Worm (Caenorhabditis elegans) whole organism, L4 larva: Measurements from ENCODE around the gene R05C11.2.
"Not testable (repeated sequence)": the region's sequence is repeated elsewhere in the genome, so short reads cannot be mapped to it uniquely, and the experiment has no call there.

Experiments used
- F10B5.3 ChIP-seq: sonication (generic microtip); optimal IDR thresholded peaks from 2 replicates; lab custom pipeline; 2016; ENCODE audit warnings: mild to moderate bottlenecking, missing genetic modification characterization, missing compliant biosample characterization
- F26F4.8 ChIP-seq: fragments of 200-800 bp; sonication (Bioruptor generic); conservative IDR thresholded peaks from 2 replicates; pipeline ENCODE4 v1.3.6; 2022; ENCODE audit warnings: missing genetic modification characterization, missing compliant biosample characterization
- F44E2.7 ChIP-seq: fragments of 200-800 bp; sonication (Bioruptor generic); IDR thresholded peaks from 2 replicates; pipeline ENCODE4 v2.1.2; 2022; ENCODE audit warnings: missing genetic modification characterization, missing compliant biosample characterization
- aha-1 ChIP-seq: fragments of 150-350 bp; peaks from one replicate; lab custom pipeline; 2014; ENCODE audit warnings: missing biosample characterization, missing genetic modification characterization
- arid-1 ChIP-seq: fragments of 200-800 bp; sonication (Bioruptor generic); conservative IDR thresholded peaks from 2 replicates; pipeline ENCODE4 v1.3.6; 2022; ENCODE audit warnings: missing genetic modification reagents, missing genetic modification characterization, missing compliant biosample characterization
- ceh-32 ChIP-seq: sonication (generic microtip); optimal IDR thresholded peaks from 2 replicates; lab custom pipeline; 2016; ENCODE audit warnings: mild to moderate bottlenecking, missing genetic modification characterization, missing compliant biosample characterization; ENCODE audit not compliant: poor library complexity
- ceh-82 ChIP-seq: sonication (generic microtip); optimal IDR thresholded peaks from 2 replicates; lab custom pipeline; 2017; ENCODE audit warnings: missing biosample characterization, missing genetic modification characterization
- ces-1 ChIP-seq: fragments of 150-350 bp; sonication (generic microtip); optimal IDR thresholded peaks from 4 replicates; lab custom pipeline; 2014; ENCODE audit warnings: missing biosample characterization, missing genetic modification reagents, missing genetic modification characterization
- ctbp-1 ChIP-seq: fragments of 200-800 bp; sonication (Bioruptor generic); IDR thresholded peaks from 2 replicates; pipeline ENCODE4 v1.3.6; 2022; ENCODE audit warnings: missing genetic modification reagents, missing genetic modification characterization, missing compliant biosample characterization
- dmd-8 ChIP-seq: fragments of 200-800 bp; sonication (Bioruptor generic); IDR thresholded peaks from 2 replicates; pipeline ENCODE4 v1.3.6; 2022; ENCODE audit warnings: missing genetic modification characterization, missing compliant biosample characterization
- dpl-1 ChIP-seq: fragments of 150-350 bp; optimal IDR thresholded peaks from 2 replicates; lab custom pipeline; 2014; ENCODE audit warnings: missing biosample characterization, missing genetic modification reagents, missing genetic modification characterization
- egl-43 ChIP-seq: fragments of 200-800 bp; sonication (Bioruptor generic); IDR thresholded peaks from 2 replicates; pipeline ENCODE4 v1.3.6; 2022; ENCODE audit warnings: missing genetic modification reagents, missing genetic modification characterization, missing compliant biosample characterization
- fkh-10 ChIP-seq: fragments of 150-350 bp; optimal IDR thresholded peaks from 2 replicates; lab custom pipeline; 2014; ENCODE audit warnings: missing biosample characterization, missing genetic modification reagents, missing genetic modification characterization
- fos-1 ChIP-seq: fragments of 150-350 bp; optimal IDR thresholded peaks from 2 replicates; lab custom pipeline; 2014; ENCODE audit warnings: missing biosample characterization, missing genetic modification characterization
- hlh-11 ChIP-seq: fragments of 200-800 bp; sonication (Bioruptor generic); optimal IDR thresholded peaks from 2 replicates; lab custom pipeline; 2018; ENCODE audit warnings: mild to moderate bottlenecking, missing genetic modification characterization, missing compliant biosample characterization
- hmg-1.1 ChIP-seq: fragments of 200-800 bp; sonication (Bioruptor generic); IDR thresholded peaks from 2 replicates; pipeline ENCODE4 v1.3.6; 2022; ENCODE audit warnings: missing genetic modification reagents, missing genetic modification characterization, missing compliant biosample characterization
- lin-1 ChIP-seq: fragments of 200-800 bp; sonication (Bioruptor generic); IDR thresholded peaks from 2 replicates; pipeline ENCODE4 v1.3.6; 2022; ENCODE audit warnings: missing genetic modification reagents, missing genetic modification characterization, missing compliant biosample characterization
- lin-13 ChIP-seq: fragments of 150-350 bp; optimal IDR thresholded peaks from 2 replicates; lab custom pipeline; 2014; ENCODE audit warnings: missing biosample characterization, missing genetic modification reagents, missing genetic modification characterization
- lin-29 ChIP-seq: fragments of 200-800 bp; sonication (Bioruptor generic); IDR thresholded peaks from 2 replicates; pipeline ENCODE4 v1.3.6; 2022; ENCODE audit warnings: missing genetic modification reagents, missing genetic modification characterization, missing compliant biosample characterization
- lin-39 ChIP-seq: fragments of 150-350 bp; optimal IDR thresholded peaks from 2 replicates; lab custom pipeline; 2014; ENCODE audit warnings: missing biosample characterization, missing genetic modification reagents, missing genetic modification characterization
- lsy-2 ChIP-seq, 2 experiments: fragments of 150-350 bp in 1 of 2; sonication (generic microtip) in 1 of 2; optimal IDR thresholded peaks; 2 replicates each; lab custom pipeline; 2014 to 2017; ENCODE audit warnings: missing biosample characterization in 2 of 2, missing genetic modification characterization in 2 of 2
- mdl-1 ChIP-seq, 2 experiments: fragments of 150-350 bp in 1 of 2; sonication (generic microtip) in 1 of 2; optimal IDR thresholded peaks; 2 replicates each; lab custom pipeline; 2014 to 2017; ENCODE audit warnings: missing biosample characterization in 2 of 2, missing genetic modification characterization in 2 of 2
- mep-1 ChIP-seq: fragments of 150-350 bp; sonication (generic microtip); optimal IDR thresholded peaks from 3 replicates; lab custom pipeline; 2014; ENCODE audit warnings: missing biosample characterization, missing genetic modification characterization
- mxl-2 ChIP-seq: fragments of 200-800 bp; sonication (Bioruptor generic); conservative IDR thresholded peaks from 2 replicates; pipeline ENCODE4 v1.3.6; 2022; ENCODE audit warnings: missing genetic modification reagents, missing genetic modification characterization, missing compliant biosample characterization
- nhr-10 ChIP-seq: fragments of 150-350 bp; optimal IDR thresholded peaks from 2 replicates; lab custom pipeline; 2014; ENCODE audit warnings: missing biosample characterization, missing genetic modification characterization
- nhr-11 ChIP-seq: fragments of 150-350 bp; optimal IDR thresholded peaks from 2 replicates; lab custom pipeline; 2014; ENCODE audit warnings: missing biosample characterization, missing genetic modification characterization
- nhr-237 ChIP-seq: sonication (generic microtip); optimal IDR thresholded peaks from 2 replicates; lab custom pipeline; 2017; ENCODE audit warnings: missing biosample characterization, missing genetic modification characterization
- pha-4 ChIP-seq, 2 experiments: fragments of 150-350 bp in 1 of 2; fragments of 200-800 bp in 1 of 2; sonication (Bioruptor generic) in 1 of 2; IDR thresholded peaks in 1 of 2; optimal IDR thresholded peaks in 1 of 2; 2 replicates each; pipeline versions ENCODE4 v1.3.6 to Lab custom; 2014 to 2022; ENCODE audit warnings: missing genetic modification characterization in 2 of 2, missing genetic modification reagents in 2 of 2, missing biosample characterization in 1 of 2, missing compliant biosample characterization in 1 of 2
- pqm-1 ChIP-seq: sonication (generic microtip); optimal IDR thresholded peaks from 2 replicates; lab custom pipeline; 2017; ENCODE audit warnings: missing biosample characterization, missing genetic modification characterization
- rbr-2 ChIP-seq: sonication (generic microtip); optimal IDR thresholded peaks from 2 replicates; lab custom pipeline; 2016; ENCODE audit warnings: missing genotype, missing genetic modification characterization, missing compliant biosample characterization
- set-16 ChIP-seq: fragments of 200-800 bp; sonication (Bioruptor generic); IDR thresholded peaks from 2 replicates; pipeline ENCODE4 v1.3.6; 2022; ENCODE audit warnings: missing genetic modification reagents, missing genetic modification characterization, missing compliant biosample characterization
- snpc-1.2 ChIP-seq: fragments of 200-800 bp; sonication (Bioruptor generic); IDR thresholded peaks from 2 replicates; pipeline ENCODE4 v1.3.6; 2022; ENCODE audit warnings: missing genetic modification reagents, missing genetic modification characterization, missing compliant biosample characterization
- snpc-4 ChIP-seq: fragments of 150-350 bp; optimal IDR thresholded peaks from 2 replicates; lab custom pipeline; 2014; ENCODE audit warnings: missing biosample characterization, missing genetic modification characterization
- spr-1 ChIP-seq: sonication (generic microtip); optimal IDR thresholded peaks from 2 replicates; lab custom pipeline; 2016; ENCODE audit warnings: mild to moderate bottlenecking, missing genetic modification characterization, missing compliant biosample characterization
- tag-97 ChIP-seq: fragments of 200-800 bp; sonication (Bioruptor generic); IDR thresholded peaks from 2 replicates; pipeline ENCODE4 v1.3.6; 2022; ENCODE audit warnings: missing genetic modification characterization, missing compliant biosample characterization
- tra-1 ChIP-seq: fragments of 200-800 bp; sonication (Bioruptor generic); IDR thresholded peaks from 2 replicates; pipeline ENCODE4 v1.3.6; 2022; ENCODE audit warnings: missing genetic modification reagents, missing genetic modification characterization, missing compliant biosample characterization
- unc-39 ChIP-seq: sonication (generic microtip); optimal IDR thresholded peaks from 2 replicates; lab custom pipeline; 2017; ENCODE audit warnings: missing biosample characterization, missing genetic modification characterization
- unc-62 ChIP-seq, 3 experiments: fragments of 150-350 bp in 1 of 3; sonication (generic microtip); optimal IDR thresholded peaks in 2 of 3; peaks in 1 of 3; 1 replicate in 1 of 3; 2 replicates in 2 of 3; lab custom pipeline; 2014 to 2017; ENCODE audit warnings: missing biosample characterization in 3 of 3, missing genetic modification characterization in 3 of 3, missing genetic modification reagents in 3 of 3, missing genotype in 1 of 3
- vab-7 ChIP-seq: fragments of 200-800 bp; sonication (Bioruptor generic); IDR thresholded peaks from 2 replicates; pipeline ENCODE4 v1.3.6; 2022; ENCODE audit warnings: missing genetic modification reagents, missing genetic modification characterization, missing compliant biosample characterization
- zag-1 ChIP-seq: fragments of 150-350 bp; optimal IDR thresholded peaks from 2 replicates; lab custom pipeline; 2014; ENCODE audit warnings: missing biosample characterization, missing genetic modification characterization
- zfp-3 ChIP-seq: fragments of 200-800 bp; sonication (Bioruptor generic); conservative IDR thresholded peaks from 2 replicates; pipeline ENCODE4 v1.3.6; 2022; ENCODE audit warnings: missing genetic modification reagents, missing genetic modification characterization, missing compliant biosample characterization
- zip-11 ChIP-seq: fragments of 200-800 bp; sonication (Bioruptor generic); IDR thresholded peaks from 2 replicates; pipeline ENCODE4 v1.3.6; 2022; ENCODE audit warnings: missing genetic modification characterization, missing compliant biosample characterization
- zip-2 ChIP-seq: fragments of 150-350 bp; optimal IDR thresholded peaks from 2 replicates; lab custom pipeline; 2014; ENCODE audit warnings: missing biosample characterization, missing genetic modification characterization
- ztf-11 ChIP-seq: fragments of 150-350 bp; optimal IDR thresholded peaks from 2 replicates; lab custom pipeline; 2014; ENCODE audit warnings: missing biosample characterization, missing genetic modification characterization

Gene R05C11.2

DNA sequence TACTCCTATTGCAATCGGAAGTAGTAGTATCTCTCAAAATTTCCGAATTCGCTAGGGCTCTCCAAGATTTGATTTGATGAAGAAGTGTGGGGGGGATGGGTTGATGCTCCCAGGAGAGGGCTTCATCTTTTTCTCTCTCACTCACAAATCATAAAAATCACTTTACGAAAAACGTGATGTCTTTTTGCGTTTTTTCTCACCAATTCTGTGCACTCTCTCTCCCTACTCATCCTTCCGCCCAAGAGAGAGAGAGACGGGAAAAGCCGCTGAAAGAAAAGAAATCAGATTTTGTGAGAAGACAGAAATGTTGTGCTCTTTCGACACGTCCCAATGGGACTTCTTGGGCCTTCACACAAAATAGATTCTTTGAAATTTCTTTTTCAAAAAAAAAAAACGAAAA, 5.3 kb downstream of the R05C11.2 start (continued):
- no peak for TF ChIP-seq F10B5.3 (tag; lab: Kevin White, UChicago)

DNA sequence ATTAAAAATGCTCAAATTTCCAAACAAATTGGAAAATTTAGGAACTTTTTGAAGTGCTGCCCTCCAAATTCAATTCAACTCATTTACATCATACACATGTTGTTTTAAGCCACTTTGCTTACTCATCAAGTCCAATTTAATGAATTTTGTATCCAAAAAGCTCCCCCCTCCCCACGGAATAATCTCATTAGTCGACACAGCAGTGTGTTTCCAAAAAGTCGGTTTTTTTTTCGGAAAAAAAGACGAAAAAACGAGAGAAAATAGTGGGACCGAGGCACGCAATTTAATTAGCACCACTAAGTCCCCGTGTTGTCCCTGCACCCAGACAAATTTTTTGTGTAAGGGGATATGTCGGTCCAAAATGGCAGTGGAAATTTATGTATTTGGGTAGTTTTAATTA, 6.6 kb downstream of the R05C11.2 start:
- TF ChIP-seq ces-1 (GFP tag; lab: Kevin White, UChicago), result peak; percentile 86
- no peak for TF ChIP-seq pqm-1 (tag; lab: Kevin White, UChicago)
- TF ChIP-seq nhr-10, result no peak
- no peak for TF ChIP-seq spr-1
- TF ChIP-seq nhr-237, result no peak
- no peak for TF ChIP-seq unc-39 (tag; lab: Kevin White, UChicago)
- TF ChIP-seq lin-39 (tag; lab: Kevin White, UChicago), result no peak
- peak; percentile 1 for TF ChIP-seq aha-1 (tag; lab: Kevin White, UChicago)
- 0 out of 2 replicates have a peak, but pooled peaks have one; percentile 9 for TF ChIP-seq hmg-1.1 (GFP tag; lab: Robert Waterston, UW)
- no peak for TF ChIP-seq ceh-82 (tag; lab: Kevin White, UChicago)
- no peak for TF ChIP-seq pha-4 (GFP tag; IDR thresholded peaks at IDR 0.05; lab: Robert Waterston, UW)
- no peak for TF ChIP-seq pha-4 (tag; optimal IDR thresholded peaks at IDR 0.05; lab: Kevin White, UChicago)
- peak; percentile 20 for TF ChIP-seq rbr-2 (tag; lab: Kevin White, UChicago)
- peak in 1 of 2 experiments; percentile 12 for TF ChIP-seq lsy-2 (tag; optimal IDR thresholded peaks at IDR 0.05; lab: Kevin White, UChicago)
- TF ChIP-seq ctbp-1 (GFP tag; lab: Robert Waterston, UW), result 0 out of 2 replicates have a peak, but pooled peaks have one; percentile 30
- TF ChIP-seq lin-29, result no peak
- no peak for TF ChIP-seq fos-1
- no peak for TF ChIP-seq zip-11 (GFP tag; lab: Robert Waterston, UW)

DNA sequence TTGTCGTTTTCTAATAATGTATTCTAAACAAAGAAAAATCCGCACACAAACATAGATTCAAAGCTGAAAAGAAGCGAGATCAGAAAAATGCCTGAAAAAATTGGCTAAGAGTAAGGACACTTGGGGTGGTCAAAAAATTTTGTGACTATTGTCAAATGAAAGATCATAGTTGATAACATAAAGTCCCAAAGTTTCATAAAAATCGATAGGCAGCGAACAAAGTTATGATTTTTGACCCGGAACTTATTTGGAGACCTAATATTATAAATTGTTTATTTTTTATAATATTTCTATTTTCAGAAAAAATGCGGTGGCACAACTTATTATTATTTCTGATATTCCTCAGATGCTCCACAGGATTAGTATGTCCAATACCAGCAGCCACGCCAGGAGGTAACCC, 7.7 kb downstream of the R05C11.2 start, which contains the start of gene R05C11.4:
TSS of gene R05C11.4 (plus strand) at position 301 of the 400 bp plus-strand sequence.
- TF ChIP-seq hmg-1.1 (GFP tag; lab: Robert Waterston, UW); lin-39 (tag; lab: Kevin White, UChicago); spr-1: not testable (repeated sequence)

DNA sequence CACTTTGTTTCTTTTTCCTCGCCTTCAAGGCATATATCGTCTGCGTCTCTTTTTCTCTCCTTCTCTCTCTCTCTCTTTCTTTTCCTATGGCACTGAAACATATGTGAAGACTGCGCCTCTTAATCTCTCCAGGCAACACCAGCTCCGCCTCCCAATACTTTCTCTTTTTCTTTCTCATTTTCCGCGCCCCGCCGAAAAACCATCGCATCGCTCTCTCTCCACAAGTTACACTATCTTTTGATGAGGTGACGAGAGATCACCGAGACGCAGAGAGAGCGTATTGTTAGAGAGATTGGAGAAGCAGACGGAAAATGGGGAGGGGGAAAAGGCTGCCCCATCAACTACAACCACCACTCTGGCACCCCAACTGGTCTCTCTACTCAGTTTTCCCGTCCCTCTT, 10.1 kb downstream of the R05C11.2 start:
- TF ChIP-seq pha-4 (GFP tag; IDR thresholded peaks at IDR 0.05; lab: Robert Waterston, UW), result peak; percentile 48
- no peak for TF ChIP-seq pha-4 (tag; optimal IDR thresholded peaks at IDR 0.05; lab: Kevin White, UChicago)
- peak; percentile 90 for TF ChIP-seq hlh-11 (tag; lab: Kevin White, UChicago)
- TF ChIP-seq arid-1 (GFP tag; lab: Robert Waterston, UW), result 0 out of 2 replicates have a peak, but pooled peaks have one; percentile 41
- no peak for TF ChIP-seq ces-1 (GFP tag; lab: Kevin White, UChicago)
- TF ChIP-seq mxl-2 (GFP tag; lab: Robert Waterston, UW), result no peak
- no peak for TF ChIP-seq tag-97 (GFP tag; lab: Robert Waterston, UW)
- no peak for TF ChIP-seq zip-2 (tag; lab: Kevin White, UChicago)
- TF ChIP-seq aha-1 (tag; lab: Kevin White, UChicago), result peak; percentile 63
- TF ChIP-seq dpl-1 (GFP tag; lab: Kevin White, UChicago), result peak; percentile 28
- peak; percentile 82 for TF ChIP-seq fkh-10 (GFP tag; lab: Kevin White, UChicago)
- no peak for TF ChIP-seq ztf-11 (tag; lab: Kevin White, UChicago)
- TF ChIP-seq ceh-32, result peak; percentile 38
- peak; percentile 31 for TF ChIP-seq lin-13 (GFP tag; lab: Kevin White, UChicago)
- peak; percentile 86 for TF ChIP-seq hmg-1.1 (GFP tag; lab: Robert Waterston, UW)
- no peak for TF ChIP-seq zfp-3 (GFP tag; lab: Robert Waterston, UW)
- TF ChIP-seq lin-1 (GFP tag; lab: Robert Waterston, UW), result no peak
- TF ChIP-seq snpc-1.2 (GFP tag; lab: Robert Waterston, UW), result no peak
- no peak for TF ChIP-seq F44E2.7
- TF ChIP-seq ctbp-1 (GFP tag; lab: Robert Waterston, UW), result peak; percentile 89
- peak; percentile 93 for TF ChIP-seq mep-1
- TF ChIP-seq nhr-11 (tag; lab: Kevin White, UChicago), result peak; percentile 72
- TF ChIP-seq dmd-8 (GFP tag; lab: Robert Waterston, UW), result no peak
- no peak for TF ChIP-seq F26F4.8 (GFP tag; lab: Robert Waterston, UW)
- TF ChIP-seq lsy-2 (tag; optimal IDR thresholded peaks at IDR 0.05; lab: Kevin White, UChicago), result peak; percentile 33 to 82
- peak in 1 of 2 experiments; percentile 71 for TF ChIP-seq unc-62 (GFP tag; optimal IDR thresholded peaks at IDR 0.05 in 1 of 2; lab: Kevin White, UChicago)
- peak; percentile 66 for TF ChIP-seq unc-62 (tag; optimal IDR thresholded peaks at IDR 0.05; lab: Kevin White, UChicago)
- peak in 1 of 2 experiments; percentile 42 for TF ChIP-seq mdl-1 (tag; optimal IDR thresholded peaks at IDR 0.05; lab: Kevin White, UChicago)
- TF ChIP-seq vab-7 (GFP tag; lab: Robert Waterston, UW), result peak; percentile 40
- TF ChIP-seq egl-43, result 0 out of 2 replicates have a peak, but pooled peaks have one; percentile 12
- TF ChIP-seq snpc-4 (tag; lab: Kevin White, UChicago), result no peak
- peak; percentile 67 for TF ChIP-seq set-16
- TF ChIP-seq tra-1 (GFP tag; lab: Robert Waterston, UW), result 0 out of 2 replicates have a peak, but pooled peaks have one; percentile 33
- no peak for TF ChIP-seq zag-1
